Worm (Caenorhabditis elegans) whole organism, L4/young adult: ENCODE results near the gene fcd-2.

Source experiments
- W03F9.2 ChIP-seq: fragments of 150-350 bp; optimal IDR thresholded peaks from 2 replicates; lab custom pipeline; 2014; ENCODE audit warnings: missing biosample characterization, missing genetic modification characterization
- dao-5 ChIP-seq: sonication (generic microtip); optimal IDR thresholded peaks from 2 replicates; lab custom pipeline; 2016; ENCODE audit warnings: missing genotype, missing genetic modification characterization, moderate library complexity, missing compliant biosample characterization
- him-1 ChIP-seq: sonication (generic microtip); optimal IDR thresholded peaks from 2 replicates; lab custom pipeline; 2016; ENCODE audit warnings: missing genotype, missing genetic modification reagents, missing genetic modification characterization, missing compliant biosample characterization

DNA sequence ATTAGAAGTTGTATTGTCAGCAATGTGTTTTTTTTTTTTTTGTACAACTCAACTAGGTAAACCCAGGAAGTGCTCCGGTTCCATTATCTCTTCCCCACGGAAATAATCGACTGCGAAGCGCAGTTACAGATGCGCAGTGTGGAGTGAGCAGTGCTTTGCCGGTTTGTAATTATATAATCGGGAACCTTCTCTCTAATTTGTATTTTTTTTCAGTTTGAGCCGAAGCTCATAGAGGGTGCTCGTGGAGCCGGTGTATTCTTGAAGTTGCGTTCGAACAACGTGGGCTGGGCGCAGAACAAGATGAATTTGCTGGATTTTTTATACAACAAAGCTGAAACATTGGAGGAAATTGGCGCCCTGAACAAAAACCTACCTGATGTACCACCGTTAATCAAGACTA, 32.5 kb downstream of the fcd-2 start, which contains the start of gene Y41E3.13:
- no peak for TF ChIP-seq W03F9.2 (tag; lab: Kevin White, UChicago)
- TF ChIP-seq dao-5 (tag; lab: Kevin White, UChicago): no peak
- no peak for TF ChIP-seq him-1 (tag; lab: Kevin White, UChicago)
